Worm (Caenorhabditis elegans): ENCODE results near the gene frpr-14.

DNA sequence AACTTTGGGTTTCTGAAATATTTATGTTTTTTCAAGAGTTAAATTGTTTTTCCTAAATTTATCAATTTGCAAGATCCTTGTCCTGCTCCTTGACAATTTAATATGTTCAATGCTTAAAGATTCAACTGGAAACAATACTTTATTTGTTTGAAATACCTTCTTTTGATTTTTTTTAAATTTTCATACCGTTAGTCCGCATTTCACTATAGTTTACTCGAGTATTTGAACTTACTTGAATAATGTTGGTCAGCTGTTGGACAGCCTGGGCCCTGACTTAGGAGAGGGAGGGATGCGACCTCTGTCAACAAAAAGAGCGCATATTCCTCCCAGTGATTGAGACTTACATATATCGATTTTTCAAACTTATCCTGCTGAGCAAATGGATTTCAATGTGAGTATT lies 44.7 kb upstream of the frpr-14 start, which contains the start of gene W04H10.5:
- TF ChIP-seq B0019.2 (GFP tag; conservative IDR thresholded peaks at IDR 0.05) (no peak), K12H6.12 (tag; optimal IDR thresholded peaks at IDR 0.05) (no peak)
